Worm (Caenorhabditis elegans): ENCODE data around the gene ZK938.1.

ce11 chrII:9828502-9828901 is 706 bp upstream of the ZK938.1 start:
- TF ChIP-seq nhr-12 (tag; optimal IDR thresholded peaks at IDR 0.05) = no peak
- no peak for TF ChIP-seq nhr-237 (tag; optimal IDR thresholded peaks at IDR 0.05)
- TF ChIP-seq pha-4 (tag; optimal IDR thresholded peaks at IDR 0.05) = no peak
- TF ChIP-seq lin-13 (tag; optimal IDR thresholded peaks at IDR 0.05) = no peak
- TF ChIP-seq ztf-11 (tag; optimal IDR thresholded peaks at IDR 0.05) = no peak
- no peak for TF ChIP-seq unc-62 (GFP tag; optimal IDR thresholded peaks at IDR 0.05)
- TF ChIP-seq nhr-76 (tag; optimal IDR thresholded peaks at IDR 0.05) = no peak
- no peak for TF ChIP-seq elt-1 (tag; optimal IDR thresholded peaks at IDR 0.05; ENCODE audit: borderline replicate concordance, insufficient read depth)
- TF ChIP-seq lsy-2 (tag; optimal IDR thresholded peaks at IDR 0.05) = no peak
- TF ChIP-seq unc-39 (tag; optimal IDR thresholded peaks at IDR 0.05) = no peak
